Worm (Caenorhabditis elegans): ENCODE measurements around the gene T24D8.6.

DNA sequence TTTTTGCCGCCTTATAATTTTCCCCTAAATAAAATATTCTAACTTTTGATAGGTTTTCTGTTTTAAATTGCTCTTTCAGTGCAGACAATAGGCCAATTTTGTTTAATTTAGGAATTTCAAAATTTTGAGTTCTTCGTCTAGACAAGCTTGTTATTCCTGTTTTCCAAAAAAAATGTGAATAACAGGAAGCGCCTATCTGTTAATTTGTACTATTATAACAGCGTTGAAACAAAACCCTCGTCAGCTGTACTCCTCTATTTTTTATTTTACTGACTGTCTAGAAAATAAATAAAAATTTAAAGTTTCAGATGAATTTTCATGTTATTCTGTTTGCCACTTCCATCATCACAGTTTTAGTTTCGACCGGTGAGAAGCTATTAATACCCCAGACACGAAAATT, 15.5 kb upstream of the T24D8.6 start, which contains the start of gene F47G3.4:
- no peak for TF ChIP-seq elt-2 (tag; optimal IDR thresholded peaks at IDR 0.05)
- TF ChIP-seq daf-12 (tag; optimal IDR thresholded peaks at IDR 0.05) = no peak
- TF ChIP-seq nhr-77 (tag; optimal IDR thresholded peaks at IDR 0.05) = no peak
- TF ChIP-seq pha-4 (tag; optimal IDR thresholded peaks at IDR 0.05) = no peak
- no peak for TF ChIP-seq ztf-4 (tag; optimal IDR thresholded peaks at IDR 0.05)
- TF ChIP-seq ama-1 (optimal IDR thresholded peaks at IDR 0.05) = no peak
- no peak for TF ChIP-seq egl-27 (tag; optimal IDR thresholded peaks at IDR 0.05)
